Worm (Caenorhabditis elegans) whole organism, mixed stage, embryonic: Measurements from ENCODE around the gene nhr-106.

Experiments
- elt-3 ChIP-seq: fragments of 150-350 bp; optimal IDR thresholded peaks from 2 replicates; lab custom pipeline; 2014; ENCODE audit warnings: missing biosample characterization, missing genetic modification characterization
- mab-5 ChIP-seq: fragments of 150-350 bp; optimal IDR thresholded peaks from 2 replicates; lab custom pipeline; 2014; ENCODE audit warnings: missing biosample characterization, missing genetic modification characterization
- nhr-237 ChIP-seq: fragments of 150-350 bp; optimal IDR thresholded peaks from 2 replicates; lab custom pipeline; 2014; ENCODE audit warnings: missing biosample characterization, missing genetic modification characterization
- nhr-76 ChIP-seq: sonication (generic microtip); optimal IDR thresholded peaks from 2 replicates; lab custom pipeline; 2017; ENCODE audit warnings: missing biosample characterization, missing genetic modification characterization
- snpc-4 ChIP-seq: fragments of 150-350 bp; optimal IDR thresholded peaks from 2 replicates; lab custom pipeline; 2014; ENCODE audit warnings: missing biosample characterization, missing genetic modification characterization
- sptf-1 ChIP-seq: sonication (generic microtip); optimal IDR thresholded peaks from 2 replicates; lab custom pipeline; 2017; ENCODE audit warnings: mild to moderate bottlenecking, missing genetic modification characterization, moderate library complexity, missing compliant biosample characterization

ce11 chrV:525040-525439 lies 35.6 kb downstream of the nhr-106 start, which contains the start of gene R11G11.16:
- TF ChIP-seq nhr-76 (no peak), snpc-4 (tag; lab: Kevin White, UChicago) (no peak), nhr-237 (tag; lab: Kevin White, UChicago) (no peak), sptf-1 (tag; lab: Kevin White, UChicago) (no peak), mab-5 (tag; lab: Kevin White, UChicago) (no peak), elt-3 (no peak)
